Worm (Caenorhabditis elegans) whole organism, young adult: ENCODE measurements around the gene cyp-35A5.

Experiments used
- F37B4.10 ChIP-seq: fragments of 200-800 bp; sonication (Bioruptor generic); IDR thresholded peaks from 2 replicates; pipeline ENCODE4 v1.3.6; 2022; ENCODE audit warnings: missing genetic modification characterization, missing compliant biosample characterization
- F49E8.2 ChIP-seq: sonication (generic microtip); optimal IDR thresholded peaks from 3 replicates; lab custom pipeline; 2017; ENCODE audit warnings: missing genetic modification characterization, mild to moderate bottlenecking, missing compliant biosample characterization, antibody characterized with exemption, moderate library complexity; ENCODE audit not compliant: insufficient read depth
- madf-8 ChIP-seq: fragments of 200-800 bp; sonication (Bioruptor generic); conservative IDR thresholded peaks from 2 replicates; pipeline ENCODE4 v1.3.6; 2022; ENCODE audit warnings: missing genetic modification reagents, missing genetic modification characterization, missing compliant biosample characterization
- mxl-1 ChIP-seq: sonication (generic microtip); optimal IDR thresholded peaks from 2 replicates; lab custom pipeline; 2016; ENCODE audit warnings: missing genetic modification characterization, missing compliant biosample characterization
- rcor-1 ChIP-seq: fragments of 200-800 bp; sonication (Bioruptor generic); IDR thresholded peaks from 2 replicates; pipeline ENCODE4 v1.3.6; 2022; ENCODE audit warnings: missing genetic modification reagents, missing genetic modification characterization, missing compliant biosample characterization

- TF ChIP-seq madf-8 (no peak), rcor-1 (GFP tag; lab: Robert Waterston, UW) (no peak), F49E8.2 (no peak), F37B4.10 (no peak), mxl-1 (tag; lab: Kevin White, UChicago) (no peak)
Measured at ce11 chrV:3891919-3892318, 44.2 kb upstream of the cyp-35A5 start, which contains the start of gene C17E7.12.
